Worm (Caenorhabditis elegans): ENCODE data around the gene C01G10.18.

ce11 chrV:15055873-15056272 lies 32.6 kb downstream of the C01G10.18 start, which contains the start of gene C25D7.16:
- TF ChIP-seq ztf-23 (GFP tag; IDR thresholded peaks at IDR 0.05) = no peak
- TF ChIP-seq flt-1 (GFP tag; IDR thresholded peaks at IDR 0.05) = no peak
- TF ChIP-seq med-1 (GFP tag; optimal IDR thresholded peaks at IDR 0.05; ENCODE audit: insufficient read depth) = no peak
- no peak for TF ChIP-seq T22C8.4 (GFP tag; IDR thresholded peaks at IDR 0.05)
- no peak for TF ChIP-seq klf-2 (GFP tag; conservative IDR thresholded peaks at IDR 0.05)
- no peak for TF ChIP-seq ref-1 (GFP tag; conservative IDR thresholded peaks at IDR 0.05)
